Fruit fly (Drosophila melanogaster) whole organism, wandering third instar larva: ENCODE results near the gene sloth2.

Source experiments
- CG9705 ChIP-seq: fragments of 200-800 bp; sonication (Bioruptor generic); optimal IDR thresholded peaks from 2 replicates; lab custom pipeline; 2018; ENCODE audit warnings: missing biosample characterization, mild to moderate bottlenecking, missing genetic modification characterization
- Hr78 ChIP-seq: fragments of >200 bp; optimal IDR thresholded peaks from 2 replicates; lab custom pipeline; 2017; ENCODE audit warnings: missing biosample characterization, missing genetic modification characterization
- Jra ChIP-seq: sonication (Bioruptor generic); optimal IDR thresholded peaks from 2 replicates; lab custom pipeline; 2016; ENCODE audit warnings: missing biosample characterization, missing genetic modification characterization
- OdsH ChIP-seq: fragments of 200-800 bp; sonication (Bioruptor generic); optimal IDR thresholded peaks from 2 replicates; lab custom pipeline; 2016; ENCODE audit warnings: missing biosample characterization, mild to moderate bottlenecking, missing genetic modification characterization
- ey ChIP-seq: fragments of 200-800 bp; sonication (Bioruptor generic); optimal IDR thresholded peaks from 2 replicates; lab custom pipeline; 2016; ENCODE audit warnings: missing biosample characterization, missing genetic modification characterization
- h ChIP-seq: fragments of 200-800 bp; sonication (Bioruptor generic); optimal IDR thresholded peaks from 3 replicates; lab custom pipeline; 2016; ENCODE audit warnings: missing biosample characterization, mild to moderate bottlenecking, missing genetic modification characterization
- jim ChIP-seq: fragments of 175-275, 200-325 bp; sonication (Bioruptor generic); optimal IDR thresholded peaks from 2 replicates; lab custom pipeline; 2016; ENCODE audit warnings: missing biosample characterization, mild to moderate bottlenecking, missing genetic modification characterization
- psq ChIP-seq: fragments of 200-800 bp; sonication (Bioruptor generic); optimal IDR thresholded peaks from 3 replicates; lab custom pipeline; 2017; ENCODE audit warnings: missing biosample characterization, mild to moderate bottlenecking, missing genetic modification characterization, moderate library complexity
- sv ChIP-seq: fragments of 200-800 bp; sonication (Bioruptor generic); optimal IDR thresholded peaks from 3 replicates; lab custom pipeline; 2016; ENCODE audit warnings: missing biosample characterization, missing genetic modification characterization
- usp ChIP-seq: fragments of >200 bp; optimal IDR thresholded peaks from 2 replicates; lab custom pipeline; 2017; ENCODE audit warnings: missing biosample characterization, missing genetic modification characterization

DNA sequence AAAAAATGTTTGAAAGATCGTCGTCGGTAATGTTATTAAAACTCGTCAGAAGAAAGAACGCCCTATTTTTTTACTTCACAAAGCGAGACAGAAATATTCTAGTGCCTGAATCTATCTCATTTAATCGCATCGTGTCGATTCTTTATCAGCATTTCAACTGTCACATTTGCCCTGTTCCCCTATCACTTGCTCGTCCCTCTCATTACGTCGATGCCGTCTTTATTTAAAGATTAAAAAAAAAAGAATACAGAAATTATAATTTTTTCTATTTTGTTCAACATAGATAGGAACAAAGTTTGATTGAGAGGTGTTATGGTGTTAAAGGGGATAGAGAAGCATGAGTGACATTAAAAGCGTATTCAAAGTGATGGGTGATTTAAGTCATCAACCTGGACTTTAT is 23.1 kb upstream of the sloth2 start:
- TF ChIP-seq usp (GFP tag; lab: Kevin White, UChicago) (no peak), Hr78 (GFP tag; lab: Kevin White, UChicago) (no peak), OdsH (no peak), jim (GFP tag; lab: Kevin White, UChicago) (no peak), h (GFP tag; lab: Kevin White, UChicago) (no peak), sv (no peak), psq (GFP tag; lab: Kevin White, UChicago) (no peak), ey (GFP tag; lab: Kevin White, UChicago) (no peak), CG9705 (no peak), Jra (GFP tag; lab: Kevin White, UChicago) (no peak)
